Worm (Caenorhabditis elegans): ENCODE data around the gene ttr-33.

ce11 chrV:7809320-7810256 lies 28.1 kb downstream of the ttr-33 start, which contains the start of gene ZK742.3:
- no peak for TF ChIP-seq aly-2 (tag; optimal IDR thresholded peaks at IDR 0.05)
- no peak for TF ChIP-seq elt-3 (tag; optimal IDR thresholded peaks at IDR 0.05)
- TF ChIP-seq nhr-11 (tag; optimal IDR thresholded peaks at IDR 0.05): no peak
- no peak for TF ChIP-seq elt-1 (tag; optimal IDR thresholded peaks at IDR 0.05)

Measured in whole organism, L3 larva.